Comparison of ENCODE assay signal across 2 worm cellular contexts in the genomic region with DNA sequence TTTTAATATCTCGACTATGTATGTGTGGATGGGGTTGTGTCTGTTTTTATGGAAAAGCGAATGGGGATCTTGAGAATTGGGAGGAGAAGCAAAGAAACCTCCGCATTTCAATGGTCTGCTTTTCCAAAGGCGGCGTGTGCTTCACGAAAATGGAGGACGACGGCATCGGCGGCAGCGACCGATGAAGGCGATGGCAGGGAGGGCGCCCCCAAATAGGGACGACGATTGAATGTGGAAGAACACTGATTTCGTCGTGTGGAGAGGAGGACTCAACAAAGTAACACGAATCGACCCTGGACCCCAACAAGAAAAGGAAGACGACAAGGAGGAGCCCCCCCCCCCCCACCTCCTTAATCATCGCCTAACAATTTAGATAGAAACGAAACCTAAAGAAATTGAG.
TF ChIP-seq lines count a peak whose summit lies in the region.

No protein-coding gene starts in this region.

TF ChIP-seq in whole organism, L4 larva, 104 proteins besides CTCF, POLR2A, EP300 and RAD21:
- TF ChIP-seq hlh-11 (tag; optimal IDR thresholded peaks at IDR 0.05; lab: Kevin White, UChicago) (no peak), set-16 (GFP tag; IDR thresholded peaks at IDR 0.05; lab: Robert Waterston, UW) (peak; percentile 57)
TF ChIP-seq in whole organism, L4 larva: peak in this region for 1.

TF ChIP-seq in whole organism, young adult, 124 proteins besides CTCF, POLR2A, EP300 and RAD21:
- 0 out of 2 replicates have a peak, but pooled peaks have one; percentile 26 for TF ChIP-seq nfyb-1 (GFP tag; IDR thresholded peaks at IDR 0.05; lab: Robert Waterston, UW)
- no peak for TF ChIP-seq nhr-120 (GFP tag; IDR thresholded peaks at IDR 0.05; lab: Robert Waterston, UW)
- TF ChIP-seq nfya-1 (tag; optimal IDR thresholded peaks at IDR 0.05; lab: Kevin White, UChicago; ENCODE audit: borderline replicate concordance, insufficient read depth): no peak
- no peak for TF ChIP-seq mes-4 (tag; optimal IDR thresholded peaks at IDR 0.05; lab: Kevin White, UChicago)
- TF ChIP-seq K12H6.12 (tag; optimal IDR thresholded peaks at IDR 0.05; lab: Kevin White, UChicago): no peak
- no peak for TF ChIP-seq Y53F4B.3 (GFP tag; IDR thresholded peaks at IDR 0.05; lab: Robert Waterston, UW)
- no peak for TF ChIP-seq attf-5 (GFP tag; optimal IDR thresholded peaks at IDR 0.05; lab: Kevin White, UChicago)
- no peak for TF ChIP-seq unc-62 (GFP tag; optimal IDR thresholded peaks at IDR 0.05; lab: Kevin White, UChicago)
- peak; percentile 62 for TF ChIP-seq zfh-2 (GFP tag; conservative IDR thresholded peaks at IDR 0.05; lab: Robert Waterston, UW)
- no peak for TF ChIP-seq nhr-90 (tag; optimal IDR thresholded peaks at IDR 0.05; lab: Kevin White, UChicago)
- no peak for TF ChIP-seq mxl-1 (tag; optimal IDR thresholded peaks at IDR 0.05; lab: Kevin White, UChicago)
